Fruit fly (Drosophila melanogaster) whole organism, embryonic: ENCODE measurements around the gene CG31777.

Experiments
- CG10267 ChIP-seq: fragments of 200-800 bp; sonication (Bioruptor generic); optimal IDR thresholded peaks from 2 replicates; lab custom pipeline; 2018; ENCODE audit warnings: missing biosample characterization, mild to moderate bottlenecking, missing genetic modification characterization, moderate library complexity
- CG10274 ChIP-seq: fragments of 200-800 bp; sonication (Bioruptor generic); optimal IDR thresholded peaks from 3 replicates; lab custom pipeline; 2017; ENCODE audit warnings: missing biosample characterization, mild to moderate bottlenecking, missing genetic modification characterization
- CG10543 ChIP-seq: fragments of 200-800 bp; sonication (Bioruptor generic); optimal IDR thresholded peaks from 3 replicates; lab custom pipeline; 2017; ENCODE audit warnings: missing biosample characterization, mild to moderate bottlenecking, missing genetic modification characterization, moderate library complexity
- CG12071 ChIP-seq: fragments of 200-800 bp; sonication (Bioruptor generic); optimal IDR thresholded peaks from 3 replicates; lab custom pipeline; 2018; ENCODE audit warnings: missing biosample characterization, mild to moderate bottlenecking, missing genetic modification characterization
- CG15073 ChIP-seq: fragments of 200-800 bp; sonication (Bioruptor generic); optimal IDR thresholded peaks from 2 replicates; lab custom pipeline; 2016; ENCODE audit warnings: missing biosample characterization, missing genetic modification characterization
- CG2120 ChIP-seq: fragments of 200-800 bp; sonication (Bioruptor generic); optimal IDR thresholded peaks from 3 replicates; lab custom pipeline; 2016; ENCODE audit warnings: missing biosample characterization, missing genetic modification characterization
- CG34376 ChIP-seq: fragments of 200-800 bp; sonication (Bioruptor generic); optimal IDR thresholded peaks from 2 replicates; lab custom pipeline; 2018; ENCODE audit warnings: missing biosample characterization, mild to moderate bottlenecking, missing genetic modification characterization
- CG7357 ChIP-seq: fragments of 200-800 bp; sonication (Bioruptor generic); IDR thresholded peaks from 3 replicates; pipeline ENCODE4 v1.3.6; 2022; ENCODE audit warnings: missing biosample characterization, missing genetic modification characterization
- CG7839 ChIP-seq: fragments of 200-800 bp; sonication (Bioruptor generic); optimal IDR thresholded peaks from 3 replicates; lab custom pipeline; 2018; ENCODE audit warnings: missing biosample characterization, mild to moderate bottlenecking, missing genetic modification characterization, moderate library complexity
- CG8765 ChIP-seq: fragments of 200-800 bp; sonication (Bioruptor generic); IDR thresholded peaks from 2 replicates; pipeline ENCODE4 v1.3.6; 2022; ENCODE audit warnings: missing biosample characterization, missing genetic modification characterization
- Dip2 ChIP-seq: fragments of 200-800 bp; sonication (Bioruptor generic); IDR thresholded peaks from 2 replicates; pipeline ENCODE4 v1.3.6; 2022; ENCODE audit warnings: missing biosample characterization, missing genetic modification characterization
- Eip74EF ChIP-seq, 2 experiments: fragments of 200-800 bp in 1 of 2; fragments of >200 bp in 1 of 2; sonication (Bioruptor generic) in 1 of 2; optimal IDR thresholded peaks; 2 replicates each; lab custom pipeline; 2017 to 2019; ENCODE audit warnings: missing biosample characterization in 2 of 2, missing genetic modification characterization in 2 of 2, mild to moderate bottlenecking in 1 of 2, moderate library complexity in 1 of 2
- GATAe ChIP-seq: fragments of 200-800 bp; sonication (Bioruptor generic); conservative IDR thresholded peaks from 2 replicates; pipeline ENCODE4 v1.3.6; 2022; ENCODE audit warnings: missing biosample characterization, missing genetic modification characterization
- HHEX ChIP-seq: fragments of 200-800 bp; sonication (Bioruptor generic); optimal IDR thresholded peaks from 3 replicates; lab custom pipeline; 2017; ENCODE audit warnings: missing biosample characterization, mild to moderate bottlenecking, missing genetic modification characterization, missing genetic modification reagents
- NC2β ChIP-seq: fragments of 200-800 bp; sonication (Bioruptor generic); optimal IDR thresholded peaks from 2 replicates; lab custom pipeline; 2016; ENCODE audit warnings: missing biosample characterization, missing genetic modification characterization
- Optix ChIP-seq: fragments of 200-800 bp; sonication (Bioruptor generic); IDR thresholded peaks from 3 replicates; pipeline ENCODE4 v1.3.6; 2022; ENCODE audit warnings: missing biosample characterization, missing genetic modification characterization
- PHDP ChIP-seq: fragments of 200-800 bp; sonication (Bioruptor generic); optimal IDR thresholded peaks from 3 replicates; lab custom pipeline; 2018; ENCODE audit warnings: missing biosample characterization, mild to moderate bottlenecking, missing genetic modification characterization, moderate library complexity
- Pdp1 ChIP-seq, 2 experiments: fragments of 200-800 bp; sonication (Bioruptor generic); optimal IDR thresholded peaks; 3 replicates each; lab custom pipeline; 2016; ENCODE audit warnings: missing biosample characterization in 2 of 2, missing genetic modification characterization in 2 of 2, mild to moderate bottlenecking in 1 of 2, moderate library complexity in 1 of 2
- Rx ChIP-seq: fragments of 200-800 bp; sonication (Bioruptor generic); IDR thresholded peaks from 2 replicates; pipeline ENCODE4 v1.3.6; 2022; ENCODE audit warnings: missing biosample characterization, missing genetic modification characterization
- btn ChIP-seq: fragments of 200-800 bp; sonication (Bioruptor generic); optimal IDR thresholded peaks from 2 replicates; lab custom pipeline; 2016; ENCODE audit warnings: missing biosample characterization, missing genetic modification characterization
- cad ChIP-seq: fragments of >200 bp; optimal IDR thresholded peaks from 2 replicates; lab custom pipeline; 2017; ENCODE audit warnings: missing biosample characterization, missing genetic modification characterization
- cg ChIP-seq: fragments of 200-800 bp; sonication (Bioruptor generic); optimal IDR thresholded peaks from 3 replicates; lab custom pipeline; 2019; ENCODE audit warnings: missing biosample characterization, mild to moderate bottlenecking, missing genetic modification characterization, moderate library complexity
- chinmo ChIP-seq: fragments of 200-800 bp; sonication (Bioruptor generic); IDR thresholded peaks from 4 replicates; pipeline ENCODE4 v1.3.6; 2022; ENCODE audit warnings: missing biosample characterization, missing genetic modification characterization; ENCODE audit not compliant: partially characterized antibody
- ems ChIP-seq: fragments of 200-800 bp; sonication (Bioruptor generic); optimal IDR thresholded peaks from 3 replicates; lab custom pipeline; 2016; ENCODE audit warnings: missing biosample characterization, missing genetic modification characterization
- exex ChIP-seq: fragments of 200-800 bp; sonication (Bioruptor generic); optimal IDR thresholded peaks from 4 replicates; lab custom pipeline; 2018; ENCODE audit warnings: missing biosample characterization, mild to moderate bottlenecking, missing genetic modification characterization, moderate library complexity
- ftz-f1 ChIP-seq: fragments of 200-800 bp; sonication (Bioruptor generic); optimal IDR thresholded peaks from 2 replicates; lab custom pipeline; 2016; ENCODE audit warnings: missing biosample characterization, missing genetic modification characterization
- her ChIP-seq: fragments of 200-800 bp; sonication (Bioruptor generic); optimal IDR thresholded peaks from 2 replicates; lab custom pipeline; 2016; ENCODE audit warnings: missing biosample characterization, missing genetic modification characterization
- lola ChIP-seq, 3 experiments: fragments of >200 bp in 2 of 3; fragments of 200-800 bp in 1 of 3; sonication (Bioruptor generic) in 1 of 3; optimal IDR thresholded peaks; 2 replicates each; lab custom pipeline; 2017 to 2019; ENCODE audit warnings: missing biosample characterization in 3 of 3, missing genetic modification characterization in 3 of 3, mild to moderate bottlenecking in 1 of 3, moderate library complexity in 1 of 3
- maf-S ChIP-seq: fragments of 200-800 bp; sonication (Bioruptor generic); optimal IDR thresholded peaks from 2 replicates; lab custom pipeline; 2016; ENCODE audit warnings: missing biosample characterization, missing genetic modification characterization
- sug ChIP-seq: fragments of 200-800 bp; optimal IDR thresholded peaks from 2 replicates; lab custom pipeline; 2019; ENCODE audit warnings: missing biosample characterization, mild to moderate bottlenecking, missing genetic modification characterization, moderate library complexity

CG31777 gene

dm6 chr2L:3697772-3698171 is 9.1 kb downstream of the CG31777 start, which contains the start of gene CG3604:
Gene CG3604, minus strand, starts transcription at chr2L:3697872.
- TF ChIP-seq Eip74EF (GFP tag; optimal IDR thresholded peaks at IDR 0.05; lab: Kevin White, UChicago) (peak in 1 of 2 experiments; percentile 14), CG15073 (no peak)

- TF ChIP-seq CG10543 (GFP tag; lab: Kevin White, UChicago) (peak; percentile 11), btn (GFP tag; lab: Kevin White, UChicago) (no peak), CG34376 (GFP tag; lab: Kevin White, UChicago) (peak; percentile 61), sug (tag; lab: Kevin White, UChicago) (peak; percentile 51), CG7357 (GFP tag; lab: Robert Waterston, UW) (0 out of 3 replicates have a peak, but pooled peaks have one; percentile 9)
Observed at dm6 chr2L:3696438-3696837, 10.4 kb downstream of the CG31777 start, which contains the start of gene IM33. Gene IM33, minus strand, starts transcription at chr2L:3696658.

dm6 chr2L:3695361-3695818 is 11.5 kb downstream of the CG31777 start, which contains the start of gene CG16713:
Gene CG16713, minus strand, starts transcription at chr2L:3695411.
- no peak for TF ChIP-seq CG12071 (GFP tag; lab: Kevin White, UChicago)
- TF ChIP-seq sug (tag; lab: Kevin White, UChicago) = peak; percentile 25
- TF ChIP-seq maf-S (GFP tag; lab: Kevin White, UChicago) = no peak
- TF ChIP-seq CG34376 (GFP tag; lab: Kevin White, UChicago) = peak; percentile 31

- peak in 1 of 2 experiments; percentile 12 for TF ChIP-seq Pdp1 (GFP tag; optimal IDR thresholded peaks at IDR 0.05; lab: Kevin White, UChicago)
- no peak for TF ChIP-seq NC2β (GFP tag; lab: Kevin White, UChicago)
- TF ChIP-seq CG8765 = peak; percentile 22; the same call in 1 of the 2 replicates
Observed at dm6 chr2L:3694920-3695319, 11.9 kb downstream of the CG31777 start, which contains the start of gene CG43165. Gene CG43165, minus strand, starts transcription at chr2L:3695020.

dm6 chr2L:3693805-3694204 is 13.1 kb downstream of the CG31777 start, which contains the start of gene Acp24A4:
Gene Acp24A4, minus strand, starts transcription at chr2L:3693905.
- TF ChIP-seq CG10267 (tag; lab: Kevin White, UChicago) (no peak), cad (GFP tag; lab: Kevin White, UChicago) (no peak), CG10274 (GFP tag; lab: Kevin White, UChicago) (no peak), CG2120 (GFP tag; lab: Kevin White, UChicago) (no peak), ems (GFP tag; lab: Kevin White, UChicago) (no peak), PHDP (no peak), chinmo (GFP tag; lab: Robert Waterston, UW) (no peak), Rx (GFP tag; lab: Robert Waterston, UW) (no peak), lola (GFP tag; optimal IDR thresholded peaks at IDR 0.05; lab: Kevin White, UChicago) (no peak), GATAe (no peak), Dip2 (GFP tag; lab: Robert Waterston, UW) (no peak), CG7839 (tag; lab: Kevin White, UChicago) (no peak), her (GFP tag; lab: Kevin White, UChicago) (no peak), ftz-f1 (GFP tag; lab: Kevin White, UChicago) (no peak), cg (GFP tag; lab: Kevin White, UChicago) (no peak), Optix (GFP tag; lab: Robert Waterston, UW) (no peak)

dm6 chr2L:3693082-3693481 is 13.8 kb downstream of the CG31777 start, which contains the start of gene CG3513:
Gene CG3513, minus strand, starts transcription at chr2L:3693182.
- no peak for TF ChIP-seq HHEX (GFP tag; lab: Kevin White, UChicago)
- TF ChIP-seq exex = no peak
